Worm (Caenorhabditis elegans): Measurements from ENCODE around the gene C41G11.1.

Gene C41G11.1

ce11 chrX:5726160-5726559, 6.1 kb upstream of the C41G11.1 start:
- no peak for TF ChIP-seq klf-2 (GFP tag; conservative IDR thresholded peaks at IDR 0.05)

- TF ChIP-seq flt-1 (GFP tag; IDR thresholded peaks at IDR 0.05) (no peak), med-1 (GFP tag; optimal IDR thresholded peaks at IDR 0.05; ENCODE audit: insufficient read depth) (no peak), tab-1 (GFP tag; IDR thresholded peaks at IDR 0.05) (no peak), cog-1 (tag; optimal IDR thresholded peaks at IDR 0.05) (no peak), klf-2 (GFP tag; conservative IDR thresholded peaks at IDR 0.05) (no peak), ref-1 (GFP tag; conservative IDR thresholded peaks at IDR 0.05) (no peak), T22C8.4 (GFP tag; IDR thresholded peaks at IDR 0.05) (no peak), ztf-29 (GFP tag; IDR thresholded peaks at IDR 0.05) (no peak)
These were observed 4.5 kb upstream of the C41G11.1 start for ce11 chrX:5724544-5724943.

- TF ChIP-seq T22C8.4 (GFP tag; IDR thresholded peaks at IDR 0.05) (no peak), ztf-23 (GFP tag; IDR thresholded peaks at IDR 0.05) (no peak), ztf-29 (GFP tag; IDR thresholded peaks at IDR 0.05) (no peak), flt-1 (GFP tag; IDR thresholded peaks at IDR 0.05) (no peak), ref-1 (GFP tag; conservative IDR thresholded peaks at IDR 0.05) (no peak), cog-1 (tag; optimal IDR thresholded peaks at IDR 0.05) (no peak), med-1 (GFP tag; optimal IDR thresholded peaks at IDR 0.05; ENCODE audit: insufficient read depth) (no peak), klf-2 (GFP tag; conservative IDR thresholded peaks at IDR 0.05) (no peak)
These were observed 3.7 kb upstream of the C41G11.1 start for ce11 chrX:5723758-5724157.

- TF ChIP-seq ref-1 (GFP tag; conservative IDR thresholded peaks at IDR 0.05) (no peak), flt-1 (GFP tag; IDR thresholded peaks at IDR 0.05) (no peak)
These were observed 905 bp upstream of the C41G11.1 start for ce11 chrX:5720929-5721328.

- TF ChIP-seq klf-2 (GFP tag; conservative IDR thresholded peaks at IDR 0.05) (no peak), med-1 (GFP tag; optimal IDR thresholded peaks at IDR 0.05; ENCODE audit: insufficient read depth) (no peak), ref-1 (GFP tag; conservative IDR thresholded peaks at IDR 0.05) (no peak), ztf-29 (GFP tag; IDR thresholded peaks at IDR 0.05) (no peak), tab-1 (GFP tag; IDR thresholded peaks at IDR 0.05) (no peak), flt-1 (GFP tag; IDR thresholded peaks at IDR 0.05) (no peak), ztf-23 (GFP tag; IDR thresholded peaks at IDR 0.05) (no peak), cog-1 (tag; optimal IDR thresholded peaks at IDR 0.05) (no peak), T22C8.4 (GFP tag; IDR thresholded peaks at IDR 0.05) (no peak)
These were observed 4.1 kb downstream of the C41G11.1 start for ce11 chrX:5715831-5716364.

- TF ChIP-seq ztf-23 (GFP tag; IDR thresholded peaks at IDR 0.05) (no peak), klf-2 (GFP tag; conservative IDR thresholded peaks at IDR 0.05) (no peak), ref-1 (GFP tag; conservative IDR thresholded peaks at IDR 0.05) (no peak), ztf-29 (GFP tag; IDR thresholded peaks at IDR 0.05) (no peak), tab-1 (GFP tag; IDR thresholded peaks at IDR 0.05) (no peak), cog-1 (tag; optimal IDR thresholded peaks at IDR 0.05) (no peak), flt-1 (GFP tag; IDR thresholded peaks at IDR 0.05) (no peak), med-1 (GFP tag; optimal IDR thresholded peaks at IDR 0.05; ENCODE audit: insufficient read depth) (no peak), T22C8.4 (GFP tag; IDR thresholded peaks at IDR 0.05) (no peak)
These were observed 4.7 kb downstream of the C41G11.1 start for ce11 chrX:5715369-5715768.

- TF ChIP-seq ref-1 (GFP tag; conservative IDR thresholded peaks at IDR 0.05): no peak
- no peak for TF ChIP-seq T22C8.4 (GFP tag; IDR thresholded peaks at IDR 0.05)
- no peak for TF ChIP-seq med-1 (GFP tag; optimal IDR thresholded peaks at IDR 0.05; ENCODE audit: insufficient read depth)
- TF ChIP-seq klf-2 (GFP tag; conservative IDR thresholded peaks at IDR 0.05): no peak
- TF ChIP-seq flt-1 (GFP tag; IDR thresholded peaks at IDR 0.05): no peak
- no peak for TF ChIP-seq ztf-23 (GFP tag; IDR thresholded peaks at IDR 0.05)
- no peak for TF ChIP-seq ztf-29 (GFP tag; IDR thresholded peaks at IDR 0.05)
- no peak for TF ChIP-seq tab-1 (GFP tag; IDR thresholded peaks at IDR 0.05)
- no peak for TF ChIP-seq cog-1 (tag; optimal IDR thresholded peaks at IDR 0.05)
These were observed 5.8 kb downstream of the C41G11.1 start, which contains the start of gene cyp-43A1 for ce11 chrX:5714077-5714675. Gene cyp-43A1, plus strand, starts transcription at chrX:5714522.

- TF ChIP-seq flt-1 (GFP tag; IDR thresholded peaks at IDR 0.05) (peak; percentile 40; the same call in 1 of the 2 replicates), ztf-23 (GFP tag; IDR thresholded peaks at IDR 0.05) (peak; percentile 38; the same call in 1 of the 2 replicates), ztf-29 (GFP tag; IDR thresholded peaks at IDR 0.05) (no peak)
These were observed 6.5 kb downstream of the C41G11.1 start for ce11 chrX:5713479-5713878.

ce11 chrX:5710637-5711036, 9.4 kb downstream of the C41G11.1 start, which contains the start of gene cat-1:
Gene cat-1, minus strand, starts transcription at chrX:5710737.
- TF ChIP-seq klf-2 (GFP tag; conservative IDR thresholded peaks at IDR 0.05): no peak
- TF ChIP-seq flt-1 (GFP tag; IDR thresholded peaks at IDR 0.05): no peak
- TF ChIP-seq ztf-23 (GFP tag; IDR thresholded peaks at IDR 0.05): no peak
- TF ChIP-seq tab-1 (GFP tag; IDR thresholded peaks at IDR 0.05): no peak
- no peak for TF ChIP-seq ztf-29 (GFP tag; IDR thresholded peaks at IDR 0.05)
- TF ChIP-seq ref-1 (GFP tag; conservative IDR thresholded peaks at IDR 0.05): no peak
- TF ChIP-seq cog-1 (tag; optimal IDR thresholded peaks at IDR 0.05): no peak
- TF ChIP-seq med-1 (GFP tag; optimal IDR thresholded peaks at IDR 0.05; ENCODE audit: insufficient read depth): no peak
- no peak for TF ChIP-seq T22C8.4 (GFP tag; IDR thresholded peaks at IDR 0.05)

ce11 chrX:5709205-5709604, 10.8 kb downstream of the C41G11.1 start:
- TF ChIP-seq tab-1 (GFP tag; IDR thresholded peaks at IDR 0.05): no peak
- no peak for TF ChIP-seq T22C8.4 (GFP tag; IDR thresholded peaks at IDR 0.05)
- TF ChIP-seq flt-1 (GFP tag; IDR thresholded peaks at IDR 0.05): no peak
- no peak for TF ChIP-seq ref-1 (GFP tag; conservative IDR thresholded peaks at IDR 0.05)
- no peak for TF ChIP-seq klf-2 (GFP tag; conservative IDR thresholded peaks at IDR 0.05)
- TF ChIP-seq med-1 (GFP tag; optimal IDR thresholded peaks at IDR 0.05; ENCODE audit: insufficient read depth): no peak
- no peak for TF ChIP-seq cog-1 (tag; optimal IDR thresholded peaks at IDR 0.05)
- TF ChIP-seq ztf-23 (GFP tag; IDR thresholded peaks at IDR 0.05): no peak
- TF ChIP-seq ztf-29 (GFP tag; IDR thresholded peaks at IDR 0.05): no peak
